Fruit fly (Drosophila melanogaster): ENCODE data around the gene ntc.

ntc gene

dm6 chr3L:3806330-3806729 is at the start of gene ntc, which contains the start of the genes CG32264 and IntS10:
TSS of gene ntc (minus strand) at chr3L:3806459.
TSS of gene CG32264 (minus strand) at chr3L:3806459.
TSS of gene IntS10 (plus strand) at chr3L:3806710.
- TF ChIP-seq Clk (GFP tag; optimal IDR thresholded peaks at IDR 0.05): peak; percentile 71
- peak; percentile 12 for TF ChIP-seq ovo (GFP tag; optimal IDR thresholded peaks at IDR 0.05)
- TF ChIP-seq CG12768 (GFP tag; optimal IDR thresholded peaks at IDR 0.05): peak; percentile 83
- TF ChIP-seq CG7101 (tag; optimal IDR thresholded peaks at IDR 0.05): peak; percentile 81
- TF ChIP-seq tj (GFP tag; optimal IDR thresholded peaks at IDR 0.05): peak; percentile 44
- TF ChIP-seq Mnt (GFP tag; optimal IDR thresholded peaks at IDR 0.05): peak; percentile 80
- TF ChIP-seq Hr96 (GFP tag; optimal IDR thresholded peaks at IDR 0.05): peak; percentile 84
- TF ChIP-seq pad (GFP tag; optimal IDR thresholded peaks at IDR 0.05): peak; percentile 73
- peak; percentile 91 for TF ChIP-seq CG1620 (GFP tag; optimal IDR thresholded peaks at IDR 0.05)
- peak; percentile 71 for TF ChIP-seq CG14711 (tag; optimal IDR thresholded peaks at IDR 0.05)
- TF ChIP-seq bab1 (GFP tag; optimal IDR thresholded peaks at IDR 0.05): peak; percentile 71
- no peak for TF ChIP-seq cnc (optimal IDR thresholded peaks at IDR 0.05)
- peak; percentile 60 for TF ChIP-seq CG33017 (tag; optimal IDR thresholded peaks at IDR 0.05)
- TF ChIP-seq CG7045 (GFP tag; optimal IDR thresholded peaks at IDR 0.05): peak; percentile 67
- peak; percentile 80 for TF ChIP-seq CG11617 (GFP tag; optimal IDR thresholded peaks at IDR 0.05)
- TF ChIP-seq CG5204 (GFP tag; optimal IDR thresholded peaks at IDR 0.05): no peak
- peak; percentile 44 for TF ChIP-seq cic (GFP tag; optimal IDR thresholded peaks at IDR 0.05)
- no peak for TF ChIP-seq kay (GFP tag; ENCODE audit: borderline replicate concordance)
- peak; percentile 92 for TF ChIP-seq toe (GFP tag; optimal IDR thresholded peaks at IDR 0.05)
- TF ChIP-seq Crg-1 (GFP tag; optimal IDR thresholded peaks at IDR 0.05): peak; percentile 87

dm6 chr3L:3856004-3856403 is 49.7 kb upstream of the ntc start:
- no peak for TF ChIP-seq Hr96 (GFP tag; optimal IDR thresholded peaks at IDR 0.05)
- no peak for TF ChIP-seq tj (GFP tag; optimal IDR thresholded peaks at IDR 0.05)
- no peak for TF ChIP-seq cic (GFP tag; optimal IDR thresholded peaks at IDR 0.05)
- TF ChIP-seq CG11617 (GFP tag; optimal IDR thresholded peaks at IDR 0.05): no peak
- TF ChIP-seq kay (GFP tag; ENCODE audit: borderline replicate concordance): peak; percentile 61
- no peak for TF ChIP-seq Mnt (GFP tag; optimal IDR thresholded peaks at IDR 0.05)
- TF ChIP-seq CG12768 (GFP tag; optimal IDR thresholded peaks at IDR 0.05): no peak
- no peak for TF ChIP-seq cnc (optimal IDR thresholded peaks at IDR 0.05)
- no peak for TF ChIP-seq Clk (GFP tag; optimal IDR thresholded peaks at IDR 0.05)

dm6 chr3L:3855194-3855980 is 49.1 kb upstream of the ntc start:
- TF ChIP-seq CG7101 (tag; optimal IDR thresholded peaks at IDR 0.05): no peak
- TF ChIP-seq CG7045 (GFP tag; optimal IDR thresholded peaks at IDR 0.05): no peak
- TF ChIP-seq ovo (GFP tag; optimal IDR thresholded peaks at IDR 0.05): no peak
- TF ChIP-seq tj (GFP tag; optimal IDR thresholded peaks at IDR 0.05): no peak
- TF ChIP-seq bab1 (GFP tag; optimal IDR thresholded peaks at IDR 0.05): no peak
- TF ChIP-seq CG11617 (GFP tag; optimal IDR thresholded peaks at IDR 0.05): no peak
- TF ChIP-seq kay (GFP tag; ENCODE audit: borderline replicate concordance): no peak
- no peak for TF ChIP-seq cnc (optimal IDR thresholded peaks at IDR 0.05)
- no peak for TF ChIP-seq CG12768 (GFP tag; optimal IDR thresholded peaks at IDR 0.05)
- TF ChIP-seq CG1620 (GFP tag; optimal IDR thresholded peaks at IDR 0.05): no peak
- no peak for TF ChIP-seq Hr96 (GFP tag; optimal IDR thresholded peaks at IDR 0.05)
- no peak for TF ChIP-seq Crg-1 (GFP tag; optimal IDR thresholded peaks at IDR 0.05)
- no peak for TF ChIP-seq CG5204 (GFP tag; optimal IDR thresholded peaks at IDR 0.05)
- TF ChIP-seq pad (GFP tag; optimal IDR thresholded peaks at IDR 0.05): no peak
- no peak for TF ChIP-seq Mnt (GFP tag; optimal IDR thresholded peaks at IDR 0.05)
- no peak for TF ChIP-seq CG33017 (tag; optimal IDR thresholded peaks at IDR 0.05)
- no peak for TF ChIP-seq Clk (GFP tag; optimal IDR thresholded peaks at IDR 0.05)
- no peak for TF ChIP-seq CG14711 (tag; optimal IDR thresholded peaks at IDR 0.05)
- no peak for TF ChIP-seq toe (GFP tag; optimal IDR thresholded peaks at IDR 0.05)
- TF ChIP-seq cic (GFP tag; optimal IDR thresholded peaks at IDR 0.05): no peak

- TF ChIP-seq cnc (optimal IDR thresholded peaks at IDR 0.05) (no peak), Mnt (GFP tag; optimal IDR thresholded peaks at IDR 0.05) (no peak), cic (GFP tag; optimal IDR thresholded peaks at IDR 0.05) (no peak), Hr96 (GFP tag; optimal IDR thresholded peaks at IDR 0.05) (no peak), Crg-1 (GFP tag; optimal IDR thresholded peaks at IDR 0.05) (no peak), tj (GFP tag; optimal IDR thresholded peaks at IDR 0.05) (no peak), CG7101 (tag; optimal IDR thresholded peaks at IDR 0.05) (no peak), CG33017 (tag; optimal IDR thresholded peaks at IDR 0.05) (no peak), CG11617 (GFP tag; optimal IDR thresholded peaks at IDR 0.05) (no peak), CG14711 (tag; optimal IDR thresholded peaks at IDR 0.05) (no peak), pad (GFP tag; optimal IDR thresholded peaks at IDR 0.05) (no peak), toe (GFP tag; optimal IDR thresholded peaks at IDR 0.05) (no peak), kay (GFP tag; ENCODE audit: borderline replicate concordance) (no peak), CG1620 (GFP tag; optimal IDR thresholded peaks at IDR 0.05) (no peak)
These were observed 46.6 kb upstream of the ntc start for dm6 chr3L:3852842-3853241.

dm6 chr3L:3851847-3852246 is 45.6 kb upstream of the ntc start:
- no peak for TF ChIP-seq CG11617 (GFP tag; optimal IDR thresholded peaks at IDR 0.05)
- no peak for TF ChIP-seq CG7045 (GFP tag; optimal IDR thresholded peaks at IDR 0.05)
- TF ChIP-seq Mnt (GFP tag; optimal IDR thresholded peaks at IDR 0.05): no peak
- no peak for TF ChIP-seq cic (GFP tag; optimal IDR thresholded peaks at IDR 0.05)
- TF ChIP-seq pad (GFP tag; optimal IDR thresholded peaks at IDR 0.05): no peak
- no peak for TF ChIP-seq CG1620 (GFP tag; optimal IDR thresholded peaks at IDR 0.05)
- no peak for TF ChIP-seq bab1 (GFP tag; optimal IDR thresholded peaks at IDR 0.05)
- no peak for TF ChIP-seq CG5204 (GFP tag; optimal IDR thresholded peaks at IDR 0.05)

dm6 chr3L:3851048-3851447 is 44.8 kb upstream of the ntc start:
- TF ChIP-seq CG5204 (GFP tag; optimal IDR thresholded peaks at IDR 0.05): no peak
- no peak for TF ChIP-seq Clk (GFP tag; optimal IDR thresholded peaks at IDR 0.05)
- no peak for TF ChIP-seq CG7101 (tag; optimal IDR thresholded peaks at IDR 0.05)
- TF ChIP-seq CG12768 (GFP tag; optimal IDR thresholded peaks at IDR 0.05): no peak
- no peak for TF ChIP-seq bab1 (GFP tag; optimal IDR thresholded peaks at IDR 0.05)
- no peak for TF ChIP-seq cic (GFP tag; optimal IDR thresholded peaks at IDR 0.05)
- TF ChIP-seq toe (GFP tag; optimal IDR thresholded peaks at IDR 0.05): no peak
- TF ChIP-seq CG7045 (GFP tag; optimal IDR thresholded peaks at IDR 0.05): no peak
- no peak for TF ChIP-seq CG33017 (tag; optimal IDR thresholded peaks at IDR 0.05)
- TF ChIP-seq CG11617 (GFP tag; optimal IDR thresholded peaks at IDR 0.05): no peak
